Worm (Caenorhabditis elegans): ENCODE results near the gene psd-1.

Gene psd-1

DNA sequence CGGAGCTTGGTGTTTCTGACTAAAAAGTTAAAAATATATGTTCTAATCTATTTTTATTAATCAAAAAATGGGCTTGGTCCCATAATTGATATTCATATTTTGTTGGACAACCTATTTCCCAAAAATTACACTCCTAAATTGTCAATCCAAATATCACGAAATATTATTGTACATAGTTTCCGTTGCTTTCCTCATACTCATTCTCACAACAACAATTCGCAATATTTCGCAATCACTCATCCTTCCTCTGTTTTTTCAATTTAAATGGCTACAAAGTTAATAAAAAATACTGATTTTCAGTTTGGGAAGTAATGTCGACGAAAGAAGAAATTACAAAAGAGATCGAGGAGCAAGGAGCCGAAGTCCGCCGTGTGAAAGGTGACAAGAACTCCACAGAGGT is 36.5 kb downstream of the psd-1 start, which contains the start of gene pars-1:
TSS of gene pars-1 (plus strand) at position 301 of the 400 bp plus-strand sequence.
- TF ChIP-seq cog-1 (tag; optimal IDR thresholded peaks at IDR 0.05): no peak
- TF ChIP-seq med-1 (GFP tag; optimal IDR thresholded peaks at IDR 0.05; ENCODE audit: insufficient read depth): no peak
- no peak for TF ChIP-seq tab-1 (GFP tag; IDR thresholded peaks at IDR 0.05)
- no peak for TF ChIP-seq klf-2 (GFP tag; conservative IDR thresholded peaks at IDR 0.05)
- no peak for TF ChIP-seq ztf-23 (GFP tag; IDR thresholded peaks at IDR 0.05)
- no peak for TF ChIP-seq ztf-29 (GFP tag; IDR thresholded peaks at IDR 0.05)
- no peak for TF ChIP-seq flt-1 (GFP tag; IDR thresholded peaks at IDR 0.05)
- no peak for TF ChIP-seq ref-1 (GFP tag; conservative IDR thresholded peaks at IDR 0.05)
- no peak for TF ChIP-seq T22C8.4 (GFP tag; IDR thresholded peaks at IDR 0.05)

DNA sequence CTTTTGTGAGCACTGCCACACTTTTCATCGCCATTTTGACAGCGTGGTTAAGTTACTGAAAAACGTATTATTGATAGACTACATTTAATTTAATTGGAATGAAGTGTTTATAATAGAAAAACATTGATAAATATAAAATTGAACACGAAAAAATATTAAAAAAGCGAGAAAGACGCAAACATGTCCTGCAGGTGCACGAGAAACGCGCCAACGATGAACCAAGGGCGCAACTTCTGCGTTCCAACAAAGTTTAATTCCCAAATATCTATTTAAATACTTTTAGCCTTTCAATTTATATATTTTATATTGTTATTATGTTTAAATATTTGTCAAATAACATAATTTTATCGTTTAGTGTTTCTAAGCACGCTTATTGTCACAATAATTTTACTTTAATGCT is 41.0 kb downstream of the psd-1 start, which contains the start of gene ndus-8:
TSS of gene ndus-8 (minus strand) at position 55 of the 400 bp plus-strand sequence.
- TF ChIP-seq ztf-29 (GFP tag; IDR thresholded peaks at IDR 0.05) (no peak), cog-1 (tag; optimal IDR thresholded peaks at IDR 0.05) (peak; percentile 21), tab-1 (GFP tag; IDR thresholded peaks at IDR 0.05) (no peak), ref-1 (GFP tag; conservative IDR thresholded peaks at IDR 0.05) (no peak)

DNA sequence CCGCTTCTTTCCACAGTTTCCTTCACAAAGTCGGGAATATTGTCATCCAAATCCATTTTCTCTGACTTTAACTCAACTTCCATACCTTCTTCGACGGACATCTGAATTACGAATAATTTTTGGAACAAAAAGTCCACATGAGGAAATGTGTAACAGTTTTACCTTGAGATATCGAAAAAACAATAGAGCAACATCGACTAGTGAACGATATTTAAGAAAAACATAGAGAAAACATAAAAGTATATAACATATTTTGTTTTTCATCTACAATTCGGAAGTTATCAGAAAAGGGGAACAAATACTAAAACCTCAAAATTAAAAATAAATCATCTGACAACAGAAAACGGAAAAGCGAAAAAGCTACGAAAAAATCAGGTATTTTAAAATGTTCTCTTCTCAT is 42.4 kb downstream of the psd-1 start, which contains the start of gene adr-2:
TSS of gene adr-2 (minus strand) at position 101 of the 400 bp plus-strand sequence.
- TF ChIP-seq med-1 (GFP tag; optimal IDR thresholded peaks at IDR 0.05; ENCODE audit: insufficient read depth) (no peak), flt-1 (GFP tag; IDR thresholded peaks at IDR 0.05) (no peak), ref-1 (GFP tag; conservative IDR thresholded peaks at IDR 0.05) (no peak), tab-1 (GFP tag; IDR thresholded peaks at IDR 0.05) (no peak), klf-2 (GFP tag; conservative IDR thresholded peaks at IDR 0.05) (no peak), ztf-29 (GFP tag; IDR thresholded peaks at IDR 0.05) (no peak), T22C8.4 (GFP tag; IDR thresholded peaks at IDR 0.05) (no peak), cog-1 (tag; optimal IDR thresholded peaks at IDR 0.05) (no peak)

DNA sequence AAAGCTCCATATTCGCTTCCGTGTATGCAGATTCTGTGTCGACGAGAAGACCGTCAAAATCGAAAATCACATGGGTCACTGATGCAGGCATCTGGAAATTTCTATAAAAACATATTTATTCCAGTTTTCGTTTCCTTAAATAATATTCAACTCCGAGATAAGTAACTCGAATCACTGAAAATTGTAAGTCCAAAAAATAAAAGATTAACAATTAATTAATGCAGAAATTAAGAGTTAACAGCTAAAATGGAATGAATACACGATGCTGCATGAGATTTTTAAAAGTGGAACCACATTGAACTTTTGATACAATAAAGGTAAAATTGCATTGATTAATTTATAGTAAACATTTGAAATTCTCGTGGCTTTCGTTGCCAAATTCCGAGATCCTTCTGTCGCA is 44.4 kb downstream of the psd-1 start, which contains the start of gene R151.10:
TSS of gene R151.10 (minus strand) at position 101 of the 400 bp plus-strand sequence.
- TF ChIP-seq ztf-23 (GFP tag; IDR thresholded peaks at IDR 0.05) (no peak), tab-1 (GFP tag; IDR thresholded peaks at IDR 0.05) (no peak), flt-1 (GFP tag; IDR thresholded peaks at IDR 0.05) (no peak), T22C8.4 (GFP tag; IDR thresholded peaks at IDR 0.05) (no peak), klf-2 (GFP tag; conservative IDR thresholded peaks at IDR 0.05) (no peak), ref-1 (GFP tag; conservative IDR thresholded peaks at IDR 0.05) (no peak), med-1 (GFP tag; optimal IDR thresholded peaks at IDR 0.05; ENCODE audit: insufficient read depth) (no peak), ztf-29 (GFP tag; IDR thresholded peaks at IDR 0.05) (no peak), cog-1 (tag; optimal IDR thresholded peaks at IDR 0.05) (no peak)

DNA sequence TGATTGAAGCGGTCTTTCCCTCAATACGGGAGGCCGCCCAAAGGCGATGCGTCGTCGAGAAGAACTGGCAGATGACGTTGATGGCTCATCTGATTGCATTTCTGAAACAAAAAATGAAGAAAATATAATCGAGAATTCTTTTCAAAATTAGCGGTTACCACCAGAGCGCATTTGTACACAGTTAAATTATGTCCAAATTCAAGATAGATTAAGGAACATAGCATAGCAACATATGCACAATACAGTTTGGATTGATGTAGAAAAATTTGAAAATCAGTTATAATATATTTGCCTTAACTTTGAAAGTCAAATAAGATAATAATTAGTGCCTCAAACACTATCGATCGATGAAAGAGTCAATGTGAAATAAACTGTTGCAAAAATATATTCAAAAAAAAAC is 45.5 kb downstream of the psd-1 start, which contains the start of gene R151.8:
TSS of gene R151.8 (minus strand) at position 101 of the 400 bp plus-strand sequence.
- no peak for TF ChIP-seq ztf-23 (GFP tag; IDR thresholded peaks at IDR 0.05)
- TF ChIP-seq tab-1 (GFP tag; IDR thresholded peaks at IDR 0.05): no peak
- TF ChIP-seq cog-1 (tag; optimal IDR thresholded peaks at IDR 0.05): no peak
- TF ChIP-seq ztf-29 (GFP tag; IDR thresholded peaks at IDR 0.05): no peak
- TF ChIP-seq ref-1 (GFP tag; conservative IDR thresholded peaks at IDR 0.05): no peak
- no peak for TF ChIP-seq klf-2 (GFP tag; conservative IDR thresholded peaks at IDR 0.05)
- TF ChIP-seq T22C8.4 (GFP tag; IDR thresholded peaks at IDR 0.05): no peak

- TF ChIP-seq tab-1 (GFP tag; IDR thresholded peaks at IDR 0.05) (no peak), cog-1 (tag; optimal IDR thresholded peaks at IDR 0.05) (no peak), T22C8.4 (GFP tag; IDR thresholded peaks at IDR 0.05) (no peak), med-1 (GFP tag; optimal IDR thresholded peaks at IDR 0.05; ENCODE audit: insufficient read depth) (no peak), flt-1 (GFP tag; IDR thresholded peaks at IDR 0.05) (no peak), ztf-29 (GFP tag; IDR thresholded peaks at IDR 0.05) (no peak), klf-2 (GFP tag; conservative IDR thresholded peaks at IDR 0.05) (no peak), ref-1 (GFP tag; conservative IDR thresholded peaks at IDR 0.05) (no peak)
Measured at ce11 chrIII:7226607-7227006, 48.6 kb downstream of the psd-1 start, which contains the start of gene hsp-75. Gene hsp-75 (minus strand): TSS chrIII:7226707.

ce11 chrIII:7223029-7223428 is 52.2 kb downstream of the psd-1 start, which contains the start of gene der-2:
Gene der-2 (minus strand): TSS chrIII:7223129.
- no peak for TF ChIP-seq cog-1 (tag; optimal IDR thresholded peaks at IDR 0.05)
- no peak for TF ChIP-seq ztf-29 (GFP tag; IDR thresholded peaks at IDR 0.05)
- no peak for TF ChIP-seq flt-1 (GFP tag; IDR thresholded peaks at IDR 0.05)
- TF ChIP-seq klf-2 (GFP tag; conservative IDR thresholded peaks at IDR 0.05): no peak
- no peak for TF ChIP-seq tab-1 (GFP tag; IDR thresholded peaks at IDR 0.05)
- no peak for TF ChIP-seq ztf-23 (GFP tag; IDR thresholded peaks at IDR 0.05)
- TF ChIP-seq med-1 (GFP tag; optimal IDR thresholded peaks at IDR 0.05; ENCODE audit: insufficient read depth): no peak
- TF ChIP-seq T22C8.4 (GFP tag; IDR thresholded peaks at IDR 0.05): no peak
- no peak for TF ChIP-seq ref-1 (GFP tag; conservative IDR thresholded peaks at IDR 0.05)

- no peak for TF ChIP-seq flt-1 (GFP tag; IDR thresholded peaks at IDR 0.05)
- no peak for TF ChIP-seq ref-1 (GFP tag; conservative IDR thresholded peaks at IDR 0.05)
- TF ChIP-seq klf-2 (GFP tag; conservative IDR thresholded peaks at IDR 0.05): no peak
- no peak for TF ChIP-seq med-1 (GFP tag; optimal IDR thresholded peaks at IDR 0.05; ENCODE audit: insufficient read depth)
- TF ChIP-seq cog-1 (tag; optimal IDR thresholded peaks at IDR 0.05): no peak
- TF ChIP-seq ztf-29 (GFP tag; IDR thresholded peaks at IDR 0.05): no peak
- no peak for TF ChIP-seq T22C8.4 (GFP tag; IDR thresholded peaks at IDR 0.05)
- no peak for TF ChIP-seq tab-1 (GFP tag; IDR thresholded peaks at IDR 0.05)
- TF ChIP-seq ztf-23 (GFP tag; IDR thresholded peaks at IDR 0.05): no peak
Measured at ce11 chrIII:7221103-7221502, 54.1 kb downstream of the psd-1 start.
